Worm (Caenorhabditis elegans) whole organism, L1 larva: ENCODE measurements around the gene Y53F4B.27.
A peak's percentile ranks its signal among the peaks of the same experiment; 100 is the strongest.

ENCODE experiments used
- F16B12.6 ChIP-seq: fragments of 150-350 bp; optimal IDR thresholded peaks from 2 replicates; lab custom pipeline; 2014; ENCODE audit warnings: missing biosample characterization, missing genetic modification characterization
- aly-2 ChIP-seq: fragments of 150-350 bp; optimal IDR thresholded peaks from 2 replicates; lab custom pipeline; 2014; ENCODE audit warnings: missing biosample characterization, missing genetic modification characterization
- ama-1 ChIP-seq: fragments of 150-350 bp; optimal IDR thresholded peaks from 2 replicates; lab custom pipeline; 2014
- ceh-8 ChIP-seq: fragments of 200-800 bp; sonication (Bioruptor generic); optimal IDR thresholded peaks from 2 replicates; lab custom pipeline; 2018; ENCODE audit warnings: mild to moderate bottlenecking, missing genetic modification characterization, moderate library complexity, missing compliant biosample characterization
- ceh-90 ChIP-seq: sonication (generic microtip); optimal IDR thresholded peaks from 2 replicates; lab custom pipeline; 2016; ENCODE audit warnings: missing genetic modification characterization, missing compliant biosample characterization
- ces-1 ChIP-seq: fragments of 150-350 bp; optimal IDR thresholded peaks from 2 replicates; lab custom pipeline; 2014; ENCODE audit warnings: missing biosample characterization, missing genetic modification reagents, missing genetic modification characterization
- dsc-1 ChIP-seq: sonication (generic microtip); optimal IDR thresholded peaks from 2 replicates; lab custom pipeline; 2016; ENCODE audit warnings: mild to moderate bottlenecking, missing genetic modification characterization, missing compliant biosample characterization
- efl-3 ChIP-seq: fragments of 200-800 bp; sonication (Bioruptor generic); optimal IDR thresholded peaks from 2 replicates; lab custom pipeline; 2018; ENCODE audit warnings: mild to moderate bottlenecking, missing genetic modification characterization, missing compliant biosample characterization
- egl-27 ChIP-seq, 2 experiments: fragments of 150-350 bp in 1 of 2; sonication (generic microtip); optimal IDR thresholded peaks; 3 replicates each; lab custom pipeline; 2017 to 2018; ENCODE audit warnings: missing biosample characterization in 2 of 2, missing genetic modification characterization in 2 of 2, missing genetic modification reagents in 2 of 2
- elt-2 ChIP-seq: sonication (generic microtip); optimal IDR thresholded peaks from 2 replicates; lab custom pipeline; 2016; ENCODE audit warnings: missing genetic modification characterization, mild to moderate bottlenecking, inconsistent platforms, missing compliant biosample characterization, missing genetic modification reagents
- elt-3 ChIP-seq, 6 experiments: fragments of 150-350 bp in 1 of 6; sonication (generic microtip); optimal IDR thresholded peaks; 2 replicates each; lab custom pipeline; 2017 to 2018; ENCODE audit warnings: missing biosample characterization in 6 of 6, missing genetic modification characterization in 6 of 6, inconsistent platforms in 1 of 6
- ets-5 ChIP-seq: fragments of 200-800 bp; sonication (Bioruptor generic); IDR thresholded peaks from 2 replicates; pipeline ENCODE4 v1.3.6; 2022; ENCODE audit warnings: missing genetic modification characterization, missing compliant biosample characterization
- fkh-4 ChIP-seq: sonication (generic microtip); optimal IDR thresholded peaks from 2 replicates; lab custom pipeline; 2016; ENCODE audit warnings: missing compliant biosample characterization, missing genetic modification characterization, borderline replicate concordance
- fkh-8 ChIP-seq: sonication (generic microtip); optimal IDR thresholded peaks from 2 replicates; lab custom pipeline; 2016; ENCODE audit warnings: mild to moderate bottlenecking, missing genetic modification characterization, missing compliant biosample characterization
- hlh-4 ChIP-seq: sonication (generic microtip); optimal IDR thresholded peaks from 2 replicates; lab custom pipeline; 2016; ENCODE audit warnings: mild to moderate bottlenecking, missing genetic modification characterization, missing compliant biosample characterization
- isw-1 ChIP-seq: fragments of 200-800 bp; sonication (Bioruptor generic); IDR thresholded peaks from 2 replicates; pipeline ENCODE4 v1.3.6; 2022; ENCODE audit warnings: missing genetic modification characterization, missing compliant biosample characterization
- jun-1 ChIP-seq: fragments of 150-350 bp; optimal IDR thresholded peaks from 2 replicates; lab custom pipeline; 2014; ENCODE audit warnings: missing biosample characterization, missing genetic modification reagents, missing genetic modification characterization
- lin-13 ChIP-seq: fragments of 150-350 bp; optimal IDR thresholded peaks from 2 replicates; lab custom pipeline; 2014; ENCODE audit warnings: missing biosample characterization, missing genetic modification reagents, missing genetic modification characterization
- lin-14 ChIP-seq: fragments of 200-800 bp; sonication (Bioruptor generic); optimal IDR thresholded peaks from 2 replicates; lab custom pipeline; 2018; ENCODE audit warnings: mild to moderate bottlenecking, missing genetic modification characterization, moderate library complexity, missing compliant biosample characterization
- lin-15B ChIP-seq: fragments of 150-350 bp; sonication (generic microtip); optimal IDR thresholded peaks from 3 replicates; lab custom pipeline; 2014; ENCODE audit warnings: missing biosample characterization, missing genetic modification characterization
- lin-39 ChIP-seq: fragments of 150-350 bp; optimal IDR thresholded peaks from 2 replicates; lab custom pipeline; 2014; ENCODE audit warnings: missing biosample characterization, missing genetic modification reagents, missing genetic modification characterization
- lir-3 ChIP-seq: sonication (generic microtip); optimal IDR thresholded peaks from 2 replicates; lab custom pipeline; 2016; ENCODE audit warnings: mild to moderate bottlenecking, missing genetic modification characterization, moderate library complexity, missing compliant biosample characterization; ENCODE audit not compliant: poor library complexity
- lsy-2 ChIP-seq, 2 experiments: fragments of 150-350 bp; optimal IDR thresholded peaks; 2 replicates each; lab custom pipeline; 2014; ENCODE audit warnings: missing biosample characterization in 2 of 2, missing genetic modification characterization in 2 of 2
- mab-9 ChIP-seq: fragments of 200-800 bp; sonication (Bioruptor generic); IDR thresholded peaks from 2 replicates; pipeline ENCODE4 v1.3.6; 2022; ENCODE audit warnings: missing genetic modification reagents, missing genetic modification characterization, missing compliant biosample characterization
- mef-2 ChIP-seq: fragments of 150-350 bp; optimal IDR thresholded peaks from 2 replicates; lab custom pipeline; 2014; ENCODE audit warnings: missing biosample characterization, missing genetic modification characterization
- nhr-11 ChIP-seq: fragments of 150-350 bp; optimal IDR thresholded peaks from 2 replicates; lab custom pipeline; 2014; ENCODE audit warnings: missing biosample characterization, missing genetic modification characterization
- nhr-19 ChIP-seq: fragments of 200-800 bp; sonication (Bioruptor generic); conservative IDR thresholded peaks from 2 replicates; pipeline ENCODE4 v1.3.6; 2022; ENCODE audit warnings: missing genetic modification characterization, missing compliant biosample characterization
- nhr-20 ChIP-seq: sonication (generic microtip); optimal IDR thresholded peaks from 2 replicates; lab custom pipeline; 2016; ENCODE audit warnings: mild to moderate bottlenecking, missing genetic modification characterization, missing compliant biosample characterization
- nhr-28 ChIP-seq: fragments of 150-350 bp; optimal IDR thresholded peaks from 2 replicates; lab custom pipeline; 2014; ENCODE audit warnings: missing biosample characterization, missing genetic modification characterization
- nhr-47 ChIP-seq: sonication (generic microtip); optimal IDR thresholded peaks from 2 replicates; lab custom pipeline; 2016; ENCODE audit warnings: mild to moderate bottlenecking, missing genetic modification characterization, moderate library complexity, missing compliant biosample characterization
- nhr-71 ChIP-seq: sonication (generic microtip); optimal IDR thresholded peaks from 2 replicates; lab custom pipeline; 2016; ENCODE audit warnings: mild to moderate bottlenecking, missing genetic modification characterization, moderate library complexity, missing compliant biosample characterization
- nhr-77 ChIP-seq: fragments of 150-350 bp; optimal IDR thresholded peaks from 2 replicates; lab custom pipeline; 2014; ENCODE audit warnings: missing biosample characterization, missing genetic modification characterization
- nhr-84 ChIP-seq: sonication (generic microtip); optimal IDR thresholded peaks from 2 replicates; lab custom pipeline; 2017; ENCODE audit warnings: missing biosample characterization, missing genetic modification characterization
- nhr-85 ChIP-seq: sonication (generic microtip); peaks from one replicate; lab custom pipeline; 2016; ENCODE audit warnings: missing genetic modification characterization, inconsistent platforms, missing compliant biosample characterization
- pqm-1 ChIP-seq: sonication (generic microtip); optimal IDR thresholded peaks from 3 replicates; lab custom pipeline; 2017; ENCODE audit warnings: missing biosample characterization, missing genetic modification characterization
- rnt-1 ChIP-seq: sonication (generic microtip); optimal IDR thresholded peaks from 2 replicates; lab custom pipeline; 2016; ENCODE audit warnings: mild to moderate bottlenecking, missing genetic modification characterization, moderate library complexity, missing compliant biosample characterization
- snpc-4 ChIP-seq: fragments of 150-350 bp; optimal IDR thresholded peaks from 2 replicates; lab custom pipeline; 2014; ENCODE audit warnings: missing biosample characterization, missing genetic modification characterization
- snu-23 ChIP-seq: sonication (generic microtip); optimal IDR thresholded peaks from 2 replicates; lab custom pipeline; 2016; ENCODE audit warnings: missing genetic modification characterization, missing compliant biosample characterization
- sox-4 ChIP-seq: sonication (generic microtip); optimal IDR thresholded peaks from 2 replicates; lab custom pipeline; 2016; ENCODE audit warnings: missing genetic modification characterization, missing compliant biosample characterization
- sptf-1 ChIP-seq: fragments of 150-350 bp; optimal IDR thresholded peaks from 2 replicates; lab custom pipeline; 2014; ENCODE audit warnings: missing biosample characterization, missing genetic modification characterization
- sup-37 ChIP-seq: fragments of 200-800 bp; sonication (Bioruptor generic); optimal IDR thresholded peaks from 2 replicates; lab custom pipeline; 2018; ENCODE audit warnings: mild to moderate bottlenecking, missing genetic modification characterization, missing compliant biosample characterization
- tbx-2 ChIP-seq: sonication (generic microtip); optimal IDR thresholded peaks from 2 replicates; lab custom pipeline; 2016; ENCODE audit warnings: missing genetic modification characterization, missing compliant biosample characterization
- tlp-1 ChIP-seq: fragments of 150-350 bp; optimal IDR thresholded peaks from 2 replicates; lab custom pipeline; 2014; ENCODE audit warnings: missing biosample characterization, missing genetic modification characterization
- unc-130 ChIP-seq: fragments of 150-350 bp; optimal IDR thresholded peaks from 2 replicates; lab custom pipeline; 2017; ENCODE audit warnings: missing biosample characterization, missing genetic modification characterization, inconsistent platforms
- unc-86 ChIP-seq: sonication (generic microtip); optimal IDR thresholded peaks from 2 replicates; lab custom pipeline; 2016; ENCODE audit warnings: missing genetic modification characterization, missing compliant biosample characterization
- unc-98 ChIP-seq: fragments of 200-800 bp; sonication (Bioruptor generic); IDR thresholded peaks from 2 replicates; pipeline ENCODE4 v1.3.6; 2022; ENCODE audit warnings: missing genetic modification characterization, missing compliant biosample characterization
- vab-15 ChIP-seq: sonication (generic microtip); optimal IDR thresholded peaks from 2 replicates; lab custom pipeline; 2017; ENCODE audit warnings: missing genotype, mild to moderate bottlenecking, missing genetic modification characterization, missing compliant biosample characterization
- xbp-1 ChIP-seq: sonication (generic microtip); optimal IDR thresholded peaks from 2 replicates; lab custom pipeline; 2016; ENCODE audit warnings: missing genetic modification characterization, missing compliant biosample characterization
- ztf-11 ChIP-seq, 2 experiments: sonication (generic microtip); optimal IDR thresholded peaks; 2 replicates each; lab custom pipeline; 2016 to 2017; ENCODE audit warnings: missing genetic modification characterization in 2 of 2, missing biosample characterization in 1 of 2, missing compliant biosample characterization in 1 of 2
- ztf-4 ChIP-seq: fragments of 150-350 bp; optimal IDR thresholded peaks from 2 replicates; lab custom pipeline; 2014; ENCODE audit warnings: missing biosample characterization, missing genetic modification characterization

Y53F4B.27 gene

DNA sequence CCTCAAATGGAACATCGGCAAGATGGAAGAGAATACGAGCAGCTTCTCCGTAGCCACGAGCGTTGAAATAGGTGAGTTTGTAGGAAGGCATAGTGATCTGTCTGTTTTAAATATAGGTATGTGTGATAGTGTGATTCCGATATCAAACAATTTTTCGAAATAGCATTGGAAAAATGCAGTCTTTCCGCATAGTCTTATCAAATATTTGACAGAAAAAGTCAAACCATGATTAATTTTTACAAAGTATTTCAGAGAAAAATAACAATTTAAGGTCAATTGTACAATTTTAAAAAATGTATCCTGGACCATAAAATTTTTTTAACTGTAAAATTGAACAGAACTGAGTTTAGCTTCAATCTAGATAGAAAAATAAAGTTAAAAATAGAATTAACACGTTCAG is 18.8 kb downstream of the Y53F4B.27 start, which contains the start of gene gst-26:
TSS of gene gst-26 (minus strand) at position 101 of the 400 bp plus-strand sequence.
- no peak for TF ChIP-seq nhr-28 (tag; lab: Kevin White, UChicago)
- TF ChIP-seq mab-9 (GFP tag; lab: Robert Waterston, UW), result no peak
- no peak for TF ChIP-seq sptf-1 (tag; lab: Kevin White, UChicago)
- TF ChIP-seq unc-86 (tag; lab: Kevin White, UChicago), result no peak
- TF ChIP-seq fkh-4 (tag; lab: Kevin White, UChicago), result no peak
- TF ChIP-seq ceh-90, result no peak
- no peak for TF ChIP-seq egl-27 (tag; optimal IDR thresholded peaks at IDR 0.05; lab: Kevin White, UChicago)
- TF ChIP-seq lsy-2 (tag; optimal IDR thresholded peaks at IDR 0.05; lab: Kevin White, UChicago), result no peak
- TF ChIP-seq snpc-4 (tag; lab: Kevin White, UChicago), result no peak
- no peak for TF ChIP-seq snu-23 (GFP tag; lab: Kevin White, UChicago)
- no peak for TF ChIP-seq lin-15B (tag; lab: Kevin White, UChicago)
- TF ChIP-seq nhr-71, result no peak
- TF ChIP-seq sox-4, result no peak
- TF ChIP-seq lin-13 (GFP tag; lab: Kevin White, UChicago), result no peak
- no peak for TF ChIP-seq tlp-1 (tag; lab: Kevin White, UChicago)
- no peak for TF ChIP-seq sup-37
- no peak for TF ChIP-seq xbp-1
- no peak for TF ChIP-seq nhr-84 (tag; lab: Kevin White, UChicago)
- TF ChIP-seq tbx-2 (tag; lab: Kevin White, UChicago), result no peak
- no peak for TF ChIP-seq elt-3 (tag; optimal IDR thresholded peaks at IDR 0.05; lab: Kevin White, UChicago)

DNA sequence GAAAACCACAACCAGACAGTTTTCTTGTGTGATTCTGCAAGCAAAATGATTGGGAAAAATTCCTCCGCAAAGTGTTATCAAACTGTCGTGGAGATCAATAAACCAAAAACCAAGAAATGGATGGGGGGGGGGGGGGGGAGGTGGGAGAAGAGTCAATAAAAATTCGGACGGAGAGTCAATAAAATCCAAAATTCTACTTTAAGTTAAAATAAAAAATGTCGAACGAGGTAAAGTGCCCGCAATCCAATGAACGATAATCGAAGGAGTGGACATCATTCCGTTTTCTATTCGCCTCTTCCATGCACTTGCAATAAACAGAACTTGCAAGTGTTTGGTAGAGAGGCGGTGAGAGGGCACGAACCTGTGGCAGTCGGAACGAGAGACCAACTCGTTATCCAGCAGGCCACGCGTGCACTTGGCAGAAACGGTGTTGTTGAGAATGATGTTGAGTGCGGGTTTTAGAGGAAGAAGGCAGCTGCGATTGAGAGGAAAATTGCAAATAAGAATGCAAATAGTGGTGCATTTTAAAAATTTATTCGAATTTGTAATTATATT is 20.1 kb downstream of the Y53F4B.27 start, which contains the start of gene gst-27:
TSS of gene gst-27 (minus strand) at position 51 of the 555 bp plus-strand sequence.
- peak; percentile 67 for TF ChIP-seq nhr-85 (tag; lab: Kevin White, UChicago)
- TF ChIP-seq nhr-19, result peak; percentile 81
- TF ChIP-seq lsy-2 (tag; optimal IDR thresholded peaks at IDR 0.05; lab: Kevin White, UChicago), result peak; percentile 79 to 88
- peak; percentile 49 for TF ChIP-seq unc-86 (tag; lab: Kevin White, UChicago)
- TF ChIP-seq hlh-4 (tag; lab: Kevin White, UChicago), result no peak
- TF ChIP-seq nhr-47, result peak; percentile 90
- peak; percentile 76 for TF ChIP-seq tbx-2 (tag; lab: Kevin White, UChicago)
- no peak for TF ChIP-seq ets-5 (GFP tag; lab: Robert Waterston, UW)
- no peak for TF ChIP-seq vab-15 (tag; lab: Kevin White, UChicago)
- peak; percentile 79 for TF ChIP-seq snpc-4 (tag; lab: Kevin White, UChicago)
- peak; percentile 70 for TF ChIP-seq fkh-8
- no peak for TF ChIP-seq mef-2
- peak; percentile 90 for TF ChIP-seq dsc-1 (tag; lab: Kevin White, UChicago)
- peak; percentile 87 for TF ChIP-seq lin-14 (GFP tag; lab: Kevin White, UChicago)
- TF ChIP-seq ztf-11 (tag; optimal IDR thresholded peaks at IDR 0.05; lab: Kevin White, UChicago), result peak in 1 of 2 experiments; percentile 64
- no peak for TF ChIP-seq lin-39 (tag; lab: Kevin White, UChicago)
- peak; percentile 49 for TF ChIP-seq isw-1 (GFP tag; lab: Robert Waterston, UW)
- TF ChIP-seq jun-1 (tag; lab: Kevin White, UChicago), result peak; percentile 60
- TF ChIP-seq ztf-4 (tag; lab: Kevin White, UChicago), result peak; percentile 45
- peak; percentile 72 for TF ChIP-seq lin-13 (GFP tag; lab: Kevin White, UChicago)
- TF ChIP-seq nhr-77 (tag; lab: Kevin White, UChicago), result peak; percentile 93
- peak; percentile 18 for TF ChIP-seq nhr-11 (tag; lab: Kevin White, UChicago)
- TF ChIP-seq unc-98 (GFP tag; lab: Robert Waterston, UW), result no peak
- TF ChIP-seq pqm-1 (tag; lab: Kevin White, UChicago), result no peak
- peak; percentile 14 for TF ChIP-seq ama-1 (lab: Kevin White, UChicago)
- TF ChIP-seq ceh-8 (GFP tag; lab: Kevin White, UChicago), result peak; percentile 62
- TF ChIP-seq elt-2 (tag; lab: Kevin White, UChicago), result peak; percentile 55
- no peak for TF ChIP-seq sup-37
- peak; percentile 89 for TF ChIP-seq nhr-20 (tag; lab: Kevin White, UChicago)
- peak; percentile 59 for TF ChIP-seq aly-2 (tag; lab: Kevin White, UChicago)
- peak; percentile 87 for TF ChIP-seq lir-3 (tag; lab: Kevin White, UChicago)
- peak; percentile 47 for TF ChIP-seq F16B12.6 (tag; lab: Kevin White, UChicago)
- TF ChIP-seq sox-4, result peak; percentile 46
- no peak for TF ChIP-seq ces-1 (GFP tag; lab: Kevin White, UChicago)
- TF ChIP-seq rnt-1 (tag; lab: Kevin White, UChicago), result peak; percentile 89
- peak; percentile 33 for TF ChIP-seq unc-130 (tag; lab: Kevin White, UChicago)
- no peak for TF ChIP-seq lin-15B (tag; lab: Kevin White, UChicago)
- no peak for TF ChIP-seq sptf-1 (tag; lab: Kevin White, UChicago)
- peak; percentile 42 for TF ChIP-seq efl-3 (GFP tag; lab: Kevin White, UChicago)
- peak; percentile 70 for TF ChIP-seq xbp-1
